Fruit fly (Drosophila melanogaster): ENCODE measurements around the gene CG45690.

CG45690 gene

DNA sequence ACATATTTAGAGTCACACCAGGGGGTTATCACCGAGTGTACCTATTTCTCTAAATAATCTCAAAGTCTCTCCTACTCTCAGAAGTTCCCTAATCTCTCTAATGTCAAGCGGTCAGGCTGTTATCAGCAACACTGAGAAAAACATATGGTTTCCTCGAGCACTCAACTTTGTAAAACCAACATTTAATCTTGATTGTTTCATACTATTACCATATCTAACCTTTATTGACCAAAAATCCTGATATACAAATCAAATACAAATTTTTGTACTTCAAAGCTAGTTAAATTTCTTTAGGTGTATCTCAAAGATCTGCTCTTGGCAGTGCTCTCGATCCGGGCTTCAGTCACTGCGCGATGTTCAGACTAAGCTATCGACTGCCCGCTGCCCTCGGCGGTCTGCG is 45.2 kb downstream of the CG45690 start, which contains the start of gene CG6415 (continued):
- TF ChIP-seq Taf1 (GFP tag; IDR thresholded peaks at IDR 0.05) = peak; percentile 17; the same call in 1 of the 2 replicates
- TF ChIP-seq Gsc (GFP tag; IDR thresholded peaks at IDR 0.05) = 0 out of 2 replicates have a peak, but pooled peaks have one; percentile 39
- peak; percentile 45; the same call in 1 of the 2 replicates for TF ChIP-seq CG31224 (GFP tag; IDR thresholded peaks at IDR 0.05)
- peak; percentile 60 for TF ChIP-seq CG2875 (GFP tag; optimal IDR thresholded peaks at IDR 0.05)
- TF ChIP-seq disco-r (GFP tag; optimal IDR thresholded peaks at IDR 0.05) = no peak
- TF ChIP-seq CG1529 (GFP tag; optimal IDR thresholded peaks at IDR 0.05) = peak; percentile 59
- TF ChIP-seq sens-2 (GFP tag; IDR thresholded peaks at IDR 0.05) = 0 out of 2 replicates have a peak, but pooled peaks have one; percentile 50
- TF ChIP-seq CTCF (GFP tag; optimal IDR thresholded peaks at IDR 0.05) = no peak
- peak; percentile 66 for TF ChIP-seq CG4404 (GFP tag; IDR thresholded peaks at IDR 0.05)
- peak; percentile 50; the same call in 1 of the 3 replicates for TF ChIP-seq CG2889 (GFP tag; IDR thresholded peaks at IDR 0.05)
- no peak for TF ChIP-seq CG10431 (GFP tag; optimal IDR thresholded peaks at IDR 0.05)
- TF ChIP-seq CG4424 (GFP tag; optimal IDR thresholded peaks at IDR 0.05) = peak; percentile 78
- TF ChIP-seq gsb (GFP tag; IDR thresholded peaks at IDR 0.05) = peak; percentile 42; the same call in 1 of the 2 replicates
- TF ChIP-seq CG11695 (GFP tag; IDR thresholded peaks at IDR 0.05) = peak; percentile 81; the same call in 2 of the 3 replicates
- TF ChIP-seq so (GFP tag; IDR thresholded peaks at IDR 0.05) = peak; percentile 76
- no peak for TF ChIP-seq pros (GFP tag; optimal IDR thresholded peaks at IDR 0.05)
- peak; percentile 60 for TF ChIP-seq CG17612 (GFP tag; IDR thresholded peaks at IDR 0.05)
- TF ChIP-seq CG10979 (tag; optimal IDR thresholded peaks at IDR 0.05) = peak; percentile 83
- no peak for TF ChIP-seq ac (GFP tag; optimal IDR thresholded peaks at IDR 0.05)
- no peak for TF ChIP-seq bowl (GFP tag; IDR thresholded peaks at IDR 0.05)
- TF ChIP-seq CG18011 (GFP tag; optimal IDR thresholded peaks at IDR 0.05) = peak; percentile 11
- peak; percentile 62 for TF ChIP-seq CG3407 (GFP tag; optimal IDR thresholded peaks at IDR 0.05)
- no peak for TF ChIP-seq cg (GFP tag; optimal IDR thresholded peaks at IDR 0.05)
- TF ChIP-seq CG2129 (GFP tag; IDR thresholded peaks at IDR 0.05; ENCODE audit: partially characterized antibody) = no peak
- peak; percentile 30 for TF ChIP-seq Ets97D (GFP tag; optimal IDR thresholded peaks at IDR 0.05)
- peak; percentile 80 for TF ChIP-seq dmrt99B (tag; optimal IDR thresholded peaks at IDR 0.05)
- TF ChIP-seq fd64A (GFP tag; optimal IDR thresholded peaks at IDR 0.05) = peak; percentile 34
- peak; percentile 6 for TF ChIP-seq CG12942 (GFP tag; optimal IDR thresholded peaks at IDR 0.05)
- TF ChIP-seq CG11093 (GFP tag; IDR thresholded peaks at IDR 0.05) = peak; percentile 49; the same call in 1 of the 3 replicates
- peak; percentile 75 for TF ChIP-seq Fer3 (tag; optimal IDR thresholded peaks at IDR 0.05)
- 0 out of 2 replicates have a peak, but pooled peaks have one; percentile 37 for TF ChIP-seq Oaz (GFP tag; IDR thresholded peaks at IDR 0.05)
- TF ChIP-seq CG8388 (GFP tag; optimal IDR thresholded peaks at IDR 0.05) = peak; percentile 72
- TF ChIP-seq Max (GFP tag; optimal IDR thresholded peaks at IDR 0.05) = peak; percentile 3
- peak; percentile 55 for TF ChIP-seq CG15601 (tag; optimal IDR thresholded peaks at IDR 0.05)
- TF ChIP-seq TFAM (GFP tag; optimal IDR thresholded peaks at IDR 0.05) = peak; percentile 36
- TF ChIP-seq chm (GFP tag; IDR thresholded peaks at IDR 0.05) = peak; percentile 61; the same call in 1 of the 2 replicates
- peak; percentile 46; the same call in 1 of the 2 replicates for TF ChIP-seq esg (GFP tag; conservative IDR thresholded peaks at IDR 0.05)
- peak; percentile 45 for TF ChIP-seq Bteb2 (GFP tag; optimal IDR thresholded peaks at IDR 0.05)
- TF ChIP-seq CG3281 (GFP tag; optimal IDR thresholded peaks at IDR 0.05) = peak; percentile 76
- peak; percentile 43; the same call in 1 of the 2 replicates for TF ChIP-seq sim (GFP tag; IDR thresholded peaks at IDR 0.05)
- TF ChIP-seq Elba2 (GFP tag; optimal IDR thresholded peaks at IDR 0.05) = no peak
- TF ChIP-seq exex (tag; optimal IDR thresholded peaks at IDR 0.05) = no peak
- peak; percentile 72 for TF ChIP-seq Hmr (GFP tag; optimal IDR thresholded peaks at IDR 0.05)
- TF ChIP-seq Oli (tag; optimal IDR thresholded peaks at IDR 0.05) = peak; percentile 78
- peak; percentile 71 for TF ChIP-seq Ptx1 (GFP tag; IDR thresholded peaks at IDR 0.05)
- TF ChIP-seq E2f1 (GFP tag; IDR thresholded peaks at IDR 0.05) = peak; percentile 68
- TF ChIP-seq CoRest (tag; optimal IDR thresholded peaks at IDR 0.05) = peak; percentile 81
- peak in 1 of 2 experiments; percentile 63 for TF ChIP-seq Hr51 (GFP tag; optimal IDR thresholded peaks at IDR 0.05)
- no peak for TF ChIP-seq bbx (GFP tag; IDR thresholded peaks at IDR 0.05; ENCODE audit: partially characterized antibody)
- TF ChIP-seq CG6765 (GFP tag; optimal IDR thresholded peaks at IDR 0.05) = peak; percentile 44
- TF ChIP-seq Chrac-16 (GFP tag; optimal IDR thresholded peaks at IDR 0.05) = peak; percentile 73

Data from whole organism, embryonic.